Fruit fly (Drosophila melanogaster): ENCODE measurements around the gene CG31697.

The CG31697 gene

dm6 chr2L:19533247-19533646, 2.0 kb upstream of the CG31697 start, which contains the start of gene CG33116 (continued):
- TF ChIP-seq TFAM (GFP tag; optimal IDR thresholded peaks at IDR 0.05) (peak; percentile 23), Hmr (GFP tag; optimal IDR thresholded peaks at IDR 0.05) (peak; percentile 88), Bteb2 (GFP tag; optimal IDR thresholded peaks at IDR 0.05) (peak; percentile 79), mam (GFP tag; optimal IDR thresholded peaks at IDR 0.05) (peak; percentile 87), vnd (GFP tag; IDR thresholded peaks at IDR 0.05; ENCODE audit: partially characterized antibody) (no peak), fru (optimal IDR thresholded peaks at IDR 0.05) (no peak), CG10959 (GFP tag; IDR thresholded peaks at IDR 0.05) (0 out of 2 replicates have a peak, but pooled peaks have one; percentile 32), Dp (GFP tag; optimal IDR thresholded peaks at IDR 0.05) (peak; percentile 47), CG32767 (GFP tag; IDR thresholded peaks at IDR 0.05) (0 out of 2 replicates have a peak, but pooled peaks have one; percentile 54), Stat92E (GFP tag; optimal IDR thresholded peaks at IDR 0.05) (peak in 1 of 3 experiments; percentile 18), org-1 (GFP tag; optimal IDR thresholded peaks at IDR 0.05) (peak; percentile 75), PHDP (tag; optimal IDR thresholded peaks at IDR 0.05) (peak; percentile 74), CG6854 (GFP tag; optimal IDR thresholded peaks at IDR 0.05) (peak; percentile 41), CG10209 (GFP tag; optimal IDR thresholded peaks at IDR 0.05) (peak; percentile 76), CG10267 (tag; optimal IDR thresholded peaks at IDR 0.05) (peak; percentile 97), Sox100B (GFP tag; optimal IDR thresholded peaks at IDR 0.05) (peak; percentile 72), crc (GFP tag; optimal IDR thresholded peaks at IDR 0.05) (peak; percentile 68), Bdp1 (GFP tag; optimal IDR thresholded peaks at IDR 0.05) (peak; percentile 70), Dek (tag; optimal IDR thresholded peaks at IDR 0.05) (peak; percentile 62), fd3F (GFP tag; optimal IDR thresholded peaks at IDR 0.05) (peak; percentile 10), h (optimal IDR thresholded peaks at IDR 0.05) (no peak), Atf6 (GFP tag; IDR thresholded peaks at IDR 0.05) (peak; percentile 83), CG1529 (GFP tag; optimal IDR thresholded peaks at IDR 0.05) (peak; percentile 76), fu2 (GFP tag; optimal IDR thresholded peaks at IDR 0.05) (peak; percentile 88), CG13624 (GFP tag; optimal IDR thresholded peaks at IDR 0.05) (peak; percentile 85), CG3163 (GFP tag; optimal IDR thresholded peaks at IDR 0.05) (peak; percentile 72), CG11247 (GFP tag; IDR thresholded peaks at IDR 0.05) (peak; percentile 71), Oli (tag; optimal IDR thresholded peaks at IDR 0.05) (peak; percentile 84), row (GFP tag; IDR thresholded peaks at IDR 0.05) (peak; percentile 79), eve (GFP tag; optimal IDR thresholded peaks at IDR 0.05) (no peak), Adf1 (GFP tag; IDR thresholded peaks at IDR 0.05) (peak; percentile 91), CG14860 (GFP tag; IDR thresholded peaks at IDR 0.05; ENCODE audit: partially characterized antibody) (no peak), ftz-f1 (GFP tag; optimal IDR thresholded peaks at IDR 0.05) (peak; percentile 39), Dad (GFP tag; optimal IDR thresholded peaks at IDR 0.05) (peak; percentile 82), CG8478 (optimal IDR thresholded peaks at IDR 0.05) (no peak), Lhr (GFP tag; optimal IDR thresholded peaks at IDR 0.05) (peak; percentile 44), hb (GFP tag; IDR thresholded peaks at IDR 0.05; ENCODE audit: partially characterized antibody) (no peak), CG6813 (GFP tag; optimal IDR thresholded peaks at IDR 0.05) (peak; percentile 72), Neu2 (GFP tag; optimal IDR thresholded peaks at IDR 0.05; ENCODE audit: borderline replicate concordance) (peak; percentile 5), Poxn (GFP tag; IDR thresholded peaks at IDR 0.05) (no peak), scrt (GFP tag; optimal IDR thresholded peaks at IDR 0.05) (peak; percentile 72), Blimp-1 (GFP tag; optimal IDR thresholded peaks at IDR 0.05) (peak; percentile 72), cwo (GFP tag; optimal IDR thresholded peaks at IDR 0.05) (peak; percentile 58), peb (GFP tag; IDR thresholded peaks at IDR 0.05) (peak; percentile 24; the same call in 1 of the 2 replicates), CG15514 (GFP tag; optimal IDR thresholded peaks at IDR 0.05) (peak; percentile 78), CG3847 (GFP tag; IDR thresholded peaks at IDR 0.05) (peak; percentile 83), CG4730 (GFP tag; IDR thresholded peaks at IDR 0.05) (peak; percentile 55), usp (GFP tag; optimal IDR thresholded peaks at IDR 0.05) (no peak), fd102C (GFP tag; optimal IDR thresholded peaks at IDR 0.05) (no peak), Hmx (GFP tag; optimal IDR thresholded peaks at IDR 0.05) (peak; percentile 54), CG4617 (GFP tag; optimal IDR thresholded peaks at IDR 0.05; ENCODE audit: borderline replicate concordance) (peak; percentile 71)

Measured in whole organism, embryonic.